Fruit fly (Drosophila melanogaster): Measurements from ENCODE around the gene aurB.

DNA sequence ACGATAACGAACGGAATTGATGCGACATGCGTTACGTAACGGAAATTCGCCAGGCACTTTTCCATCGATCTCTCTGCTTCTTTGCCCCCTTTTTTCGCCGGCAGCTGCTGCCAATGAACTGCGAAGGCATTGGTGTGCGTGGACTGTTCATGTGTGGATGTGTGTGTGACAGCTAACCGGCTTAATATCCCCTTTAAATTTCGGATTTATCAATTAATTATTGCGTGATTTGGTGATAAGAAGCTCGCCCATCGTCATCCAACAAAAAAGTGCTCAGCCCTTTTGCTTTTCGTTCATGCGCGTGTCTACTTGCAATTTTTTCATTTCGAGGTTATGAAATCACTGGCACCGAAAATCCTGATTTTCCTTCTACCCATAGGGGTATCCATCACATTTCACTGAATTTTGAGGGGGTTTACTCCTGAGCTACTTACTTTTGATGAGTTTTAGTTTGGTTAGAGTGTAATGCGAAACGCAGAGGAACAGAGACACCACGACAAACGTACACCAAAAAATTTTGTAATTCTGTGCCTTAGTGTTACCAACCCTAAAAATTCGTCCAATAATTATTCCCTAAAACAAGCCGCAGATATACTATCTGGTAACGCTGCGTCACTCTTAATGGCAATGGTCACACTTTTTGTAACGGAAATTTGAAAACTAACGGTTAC is 7.4 kb downstream of the aurB start, which contains the start of gene porin:
- TF ChIP-seq Mes4 (GFP tag; optimal IDR thresholded peaks at IDR 0.05) (no peak), stwl (tag; optimal IDR thresholded peaks at IDR 0.05) (peak; percentile 79), mam (GFP tag; optimal IDR thresholded peaks at IDR 0.05) (no peak), Bdp1 (GFP tag; optimal IDR thresholded peaks at IDR 0.05) (no peak), Ptx1 (GFP tag; IDR thresholded peaks at IDR 0.05) (no peak), CG7963 (GFP tag; IDR thresholded peaks at IDR 0.05; ENCODE audit: partially characterized antibody) (no peak), BEAF-32 (GFP tag; optimal IDR thresholded peaks at IDR 0.05) (peak; percentile 46), Blimp-1 (GFP tag; optimal IDR thresholded peaks at IDR 0.05) (no peak), CG10209 (GFP tag; optimal IDR thresholded peaks at IDR 0.05) (no peak), btn (GFP tag; optimal IDR thresholded peaks at IDR 0.05) (no peak), grn (GFP tag; optimal IDR thresholded peaks at IDR 0.05) (peak; percentile 30), CG9797 (GFP tag; optimal IDR thresholded peaks at IDR 0.05) (peak; percentile 94), CTCF (GFP tag; optimal IDR thresholded peaks at IDR 0.05) (peak; percentile 9)
